Worm (Caenorhabditis elegans) whole organism, young adult: ENCODE results near the gene F53F8.5.
A peak's percentile ranks its signal among the peaks of the same experiment; 100 is the strongest.

Experiments used
- B0035.1 ChIP-seq: sonication (generic microtip); optimal IDR thresholded peaks from 2 replicates; lab custom pipeline; 2016; ENCODE audit warnings: missing genetic modification characterization, mild to moderate bottlenecking, missing compliant biosample characterization, missing genotype, missing genetic modification reagents
- B0336.3 ChIP-seq: fragments of 200-800 bp; sonication (Bioruptor generic); IDR thresholded peaks from 2 replicates; pipeline ENCODE4 v1.3.6; 2022; ENCODE audit warnings: missing genetic modification characterization, missing compliant biosample characterization
- F33H1.4 ChIP-seq: fragments of 200-800 bp; sonication (Bioruptor generic); IDR thresholded peaks from 2 replicates; pipeline ENCODE4 v1.3.6; 2022; ENCODE audit warnings: missing genetic modification reagents, missing genetic modification characterization, missing compliant biosample characterization
- F55B11.4 ChIP-seq: sonication (generic microtip); optimal IDR thresholded peaks from 2 replicates; lab custom pipeline; 2016; ENCODE audit warnings: missing compliant biosample characterization, missing genetic modification characterization, borderline replicate concordance; ENCODE audit not compliant: insufficient read depth
- F57A8.1 ChIP-seq: fragments of 200-800 bp; sonication (Bioruptor generic); optimal IDR thresholded peaks from 2 replicates; lab custom pipeline; 2018; ENCODE audit warnings: mild to moderate bottlenecking, missing genetic modification characterization, moderate library complexity, missing compliant biosample characterization
- T07F8.4 ChIP-seq: sonication (generic microtip); optimal IDR thresholded peaks from 2 replicates; lab custom pipeline; 2016; ENCODE audit warnings: mild to moderate bottlenecking, missing genetic modification characterization, moderate library complexity, missing compliant biosample characterization
- Y53G8AR.9 ChIP-seq: fragments of 200-800 bp; sonication (Bioruptor generic); conservative IDR thresholded peaks from 2 replicates; pipeline ENCODE4 v1.3.6; 2022; ENCODE audit warnings: missing genetic modification reagents, missing genetic modification characterization, missing compliant biosample characterization
- Y56A3A.18 ChIP-seq: fragments of 200-800 bp; sonication (Bioruptor generic); IDR thresholded peaks from 2 replicates; pipeline ENCODE4 v1.3.6; 2022; ENCODE audit warnings: missing genetic modification reagents, missing genetic modification characterization, missing compliant biosample characterization
- Y79H2A.3 ChIP-seq: fragments of 200-800 bp; sonication (Bioruptor generic); conservative IDR thresholded peaks from 2 replicates; pipeline ENCODE4 v1.3.6; 2022; ENCODE audit warnings: missing genetic modification reagents, missing genetic modification characterization, missing compliant biosample characterization
- aptf-2 ChIP-seq: fragments of 200-800 bp; sonication (Bioruptor generic); conservative IDR thresholded peaks from 2 replicates; pipeline ENCODE4 v1.3.6; 2022; ENCODE audit warnings: missing genetic modification reagents, missing genetic modification characterization, missing compliant biosample characterization
- atf-7 ChIP-seq: sonication (generic microtip); optimal IDR thresholded peaks from 2 replicates; lab custom pipeline; 2017; ENCODE audit warnings: mild to moderate bottlenecking, missing genetic modification characterization, missing compliant biosample characterization
- ccch-3 ChIP-seq: fragments of 200-800 bp; sonication (Bioruptor generic); optimal IDR thresholded peaks from 2 replicates; lab custom pipeline; 2018; ENCODE audit warnings: mild to moderate bottlenecking, missing genetic modification characterization, missing compliant biosample characterization
- cebp-1 ChIP-seq, 2 experiments: fragments of 200-800 bp in 1 of 2; sonication (Bioruptor generic) in 1 of 2; sonication (generic microtip) in 1 of 2; IDR thresholded peaks in 1 of 2; optimal IDR thresholded peaks in 1 of 2; 2 replicates each; pipeline versions ENCODE4 v1.3.6 to Lab custom; 2017 to 2022; ENCODE audit warnings: missing compliant biosample characterization in 2 of 2, missing genetic modification characterization in 2 of 2, mild to moderate bottlenecking in 1 of 2, missing genetic modification reagents in 1 of 2, moderate library complexity in 1 of 2
- ceh-40 ChIP-seq: fragments of 200-800 bp; sonication (Bioruptor generic); IDR thresholded peaks from 2 replicates; pipeline ENCODE4 v1.3.6; 2022; ENCODE audit warnings: missing genetic modification characterization, missing compliant biosample characterization
- ceh-58 ChIP-seq: fragments of 200-800 bp; sonication (Bioruptor generic); IDR thresholded peaks from 2 replicates; pipeline ENCODE4 v1.3.6; 2022; ENCODE audit warnings: missing genetic modification characterization, missing compliant biosample characterization
- egrh-3 ChIP-seq: fragments of 200-800 bp; sonication (Bioruptor generic); IDR thresholded peaks from 2 replicates; pipeline ENCODE4 v1.3.6; 2022; ENCODE audit warnings: missing genetic modification reagents, missing genetic modification characterization, missing compliant biosample characterization
- him-1 ChIP-seq: sonication (generic microtip); optimal IDR thresholded peaks from 2 replicates; lab custom pipeline; 2016; ENCODE audit warnings: missing genotype, missing genetic modification reagents, missing genetic modification characterization, missing compliant biosample characterization
- hlh-12 ChIP-seq: sonication (generic microtip); optimal IDR thresholded peaks from 2 replicates; lab custom pipeline; 2016; ENCODE audit warnings: missing genetic modification characterization, missing compliant biosample characterization
- hrde-1 ChIP-seq: sonication (generic microtip); optimal IDR thresholded peaks from 2 replicates; lab custom pipeline; 2016; ENCODE audit warnings: missing genetic modification characterization, mild to moderate bottlenecking, missing compliant biosample characterization, moderate library complexity, missing genotype, missing genetic modification reagents, borderline replicate concordance
- lin-26 ChIP-seq: fragments of 200-800 bp; sonication (Bioruptor generic); IDR thresholded peaks from 2 replicates; pipeline ENCODE4 v1.3.6; 2022; ENCODE audit warnings: missing genetic modification reagents, missing genetic modification characterization, missing compliant biosample characterization
- mcd-1 ChIP-seq: fragments of 200-800 bp; sonication (Bioruptor generic); IDR thresholded peaks from 2 replicates; pipeline ENCODE4 v1.3.6; 2022; ENCODE audit warnings: missing genetic modification reagents, missing genetic modification characterization, missing compliant biosample characterization
- mel-28 ChIP-seq: sonication (generic microtip); optimal IDR thresholded peaks from 2 replicates; lab custom pipeline; 2016; ENCODE audit warnings: borderline replicate concordance, mild to moderate bottlenecking, missing genetic modification characterization, missing compliant biosample characterization
- nfya-2 ChIP-seq: fragments of 200-800 bp; sonication (Bioruptor generic); IDR thresholded peaks from 2 replicates; pipeline ENCODE4 v1.3.6; 2022; ENCODE audit warnings: missing genetic modification reagents, missing genetic modification characterization, missing compliant biosample characterization
- nhr-120 ChIP-seq: fragments of 200-800 bp; sonication (Bioruptor generic); IDR thresholded peaks from 2 replicates; pipeline ENCODE4 v1.3.6; 2022; ENCODE audit warnings: missing genetic modification characterization, missing compliant biosample characterization
- nhr-179 ChIP-seq: sonication (generic microtip); optimal IDR thresholded peaks from 2 replicates; lab custom pipeline; 2016; ENCODE audit warnings: mild to moderate bottlenecking, missing genetic modification characterization, missing compliant biosample characterization
- pbrm-1 ChIP-seq: fragments of 200-800 bp; sonication (Bioruptor generic); IDR thresholded peaks from 2 replicates; pipeline ENCODE4 v1.3.6; 2022; ENCODE audit warnings: missing genetic modification reagents, missing genetic modification characterization, missing compliant biosample characterization
- pha-4 ChIP-seq: fragments of 150-350 bp; sonication (generic microtip); optimal IDR thresholded peaks from 2 replicates; lab custom pipeline; 2014; ENCODE audit warnings: missing biosample characterization, missing genetic modification reagents, missing genetic modification characterization
- rcor-1 ChIP-seq: fragments of 200-800 bp; sonication (Bioruptor generic); IDR thresholded peaks from 2 replicates; pipeline ENCODE4 v1.3.6; 2022; ENCODE audit warnings: missing genetic modification reagents, missing genetic modification characterization, missing compliant biosample characterization
- rec-8 ChIP-seq, 2 experiments: sonication (generic microtip); optimal IDR thresholded peaks; 2 replicates each; lab custom pipeline; 2016; ENCODE audit warnings: mild to moderate bottlenecking in 2 of 2, missing genetic modification characterization in 2 of 2, missing genetic modification reagents in 2 of 2, missing genotype in 2 of 2, missing biosample characterization in 1 of 2, missing compliant biosample characterization in 1 of 2, moderate library complexity in 1 of 2
- sdz-38 ChIP-seq: sonication (generic microtip); optimal IDR thresholded peaks from 2 replicates; lab custom pipeline; 2016; ENCODE audit warnings: missing genotype, missing genetic modification characterization, missing compliant biosample characterization
- snpc-3.4 ChIP-seq: sonication (generic microtip); optimal IDR thresholded peaks from 2 replicates; lab custom pipeline; 2017; ENCODE audit warnings: missing genetic modification characterization, mild to moderate bottlenecking, missing compliant biosample characterization, antibody characterized with exemption, moderate library complexity, missing genotype, missing genetic modification reagents
- zim-3 ChIP-seq: sonication (generic microtip); optimal IDR thresholded peaks from 2 replicates; lab custom pipeline; 2017; ENCODE audit warnings: mild to moderate bottlenecking, missing genetic modification characterization, moderate library complexity, missing compliant biosample characterization
- ztf-3 ChIP-seq: fragments of 200-800 bp; sonication (Bioruptor generic); optimal IDR thresholded peaks from 2 replicates; lab custom pipeline; 2018; ENCODE audit warnings: mild to moderate bottlenecking, missing genetic modification characterization, missing compliant biosample characterization

F53F8.5 gene

ce11 chrV:20663736-20664135 is 40.1 kb downstream of the F53F8.5 start:
- TF ChIP-seq hlh-12 (tag; lab: Kevin White, UChicago): no peak
- no peak for TF ChIP-seq B0035.1 (tag; lab: Kevin White, UChicago)
- TF ChIP-seq ztf-3 (GFP tag; lab: Kevin White, UChicago): no peak
- no peak for TF ChIP-seq F55B11.4 (tag; lab: Kevin White, UChicago)
- TF ChIP-seq rec-8 (tag; optimal IDR thresholded peaks at IDR 0.05; lab: Kevin White, UChicago): no peak
- TF ChIP-seq ceh-40 (GFP tag; lab: Robert Waterston, UW): no peak
- no peak for TF ChIP-seq pha-4 (tag; lab: Kevin White, UChicago)
- TF ChIP-seq ceh-58 (GFP tag; lab: Robert Waterston, UW): no peak
- TF ChIP-seq Y56A3A.18 (GFP tag; lab: Robert Waterston, UW): no peak
- TF ChIP-seq him-1: no peak
- no peak for TF ChIP-seq egrh-3
- TF ChIP-seq aptf-2 (GFP tag; lab: Robert Waterston, UW): no peak
- TF ChIP-seq pbrm-1 (GFP tag; lab: Robert Waterston, UW): no peak
- TF ChIP-seq ccch-3 (GFP tag; lab: Kevin White, UChicago): no peak
- TF ChIP-seq cebp-1 (GFP tag; IDR thresholded peaks at IDR 0.05; lab: Robert Waterston, UW): no peak
- TF ChIP-seq cebp-1 (tag; optimal IDR thresholded peaks at IDR 0.05; lab: Kevin White, UChicago): no peak
- TF ChIP-seq nhr-179 (tag; lab: Kevin White, UChicago): no peak
- TF ChIP-seq, all 124 proteins: peak for 0

- TF ChIP-seq atf-7 (tag; lab: Kevin White, UChicago): no peak
- TF ChIP-seq rcor-1 (GFP tag; lab: Robert Waterston, UW): no peak
- TF ChIP-seq hrde-1 (tag; lab: Kevin White, UChicago): no peak
- no peak for TF ChIP-seq F33H1.4
- TF ChIP-seq B0035.1 (tag; lab: Kevin White, UChicago): no peak
- TF ChIP-seq Y79H2A.3 (GFP tag; lab: Robert Waterston, UW): no peak
- no peak for TF ChIP-seq F57A8.1
- no peak for TF ChIP-seq Y53G8AR.9
- TF ChIP-seq sdz-38 (tag; lab: Kevin White, UChicago): no peak
- no peak for TF ChIP-seq mcd-1
- TF ChIP-seq lin-26: no peak
- no peak for TF ChIP-seq snpc-3.4 (tag; lab: Kevin White, UChicago)
- no peak for TF ChIP-seq B0336.3 (GFP tag; lab: Robert Waterston, UW)
- TF ChIP-seq T07F8.4: no peak
- no peak for TF ChIP-seq nhr-120 (GFP tag; lab: Robert Waterston, UW)
- TF ChIP-seq F55B11.4 (tag; lab: Kevin White, UChicago): no peak
- no peak for TF ChIP-seq ceh-58 (GFP tag; lab: Robert Waterston, UW)
- TF ChIP-seq ceh-40 (GFP tag; lab: Robert Waterston, UW): no peak
- TF ChIP-seq zim-3 (tag; lab: Kevin White, UChicago): no peak
Observed at ce11 chrV:20662474-20662873, 41.4 kb downstream of the F53F8.5 start.

DNA sequence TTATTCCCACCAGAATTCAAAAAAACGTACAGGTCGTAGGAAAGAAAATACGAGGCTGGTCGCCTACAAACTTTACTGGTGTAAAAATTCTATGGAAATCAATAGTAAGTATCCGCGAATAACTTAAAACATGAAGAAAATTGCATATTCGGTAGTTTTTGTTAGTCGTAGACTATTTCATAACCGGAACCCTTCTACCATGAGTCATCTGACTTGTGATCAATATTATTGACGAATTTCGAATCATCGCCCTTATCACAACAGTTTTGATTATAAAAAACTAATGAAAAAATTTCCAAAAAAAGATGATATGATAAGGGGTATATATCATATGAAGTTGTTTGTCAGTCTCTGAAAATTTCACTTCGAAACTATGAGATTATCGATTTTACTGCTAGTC is 43.8 kb downstream of the F53F8.5 start, which contains the start of gene W01F3.2:
TSS of gene W01F3.2 (plus strand) at position 301 of the 400 bp plus-strand sequence.
- TF ChIP-seq mel-28 (tag; lab: Kevin White, UChicago) (no peak), cebp-1 (GFP tag; IDR thresholded peaks at IDR 0.05; lab: Robert Waterston, UW) (no peak), cebp-1 (tag; optimal IDR thresholded peaks at IDR 0.05; lab: Kevin White, UChicago) (peak; percentile 47), nfya-2 (GFP tag; lab: Robert Waterston, UW) (no peak)
